Worm (Caenorhabditis elegans) whole organism, L4/young adult: ENCODE results near the gene flp-9.

Source experiments
- W03F9.2 ChIP-seq: fragments of 150-350 bp; optimal IDR thresholded peaks from 2 replicates; lab custom pipeline; 2014; ENCODE audit warnings: missing biosample characterization, missing genetic modification characterization
- him-1 ChIP-seq: sonication (generic microtip); optimal IDR thresholded peaks from 2 replicates; lab custom pipeline; 2016; ENCODE audit warnings: missing genotype, missing genetic modification reagents, missing genetic modification characterization, missing compliant biosample characterization

DNA sequence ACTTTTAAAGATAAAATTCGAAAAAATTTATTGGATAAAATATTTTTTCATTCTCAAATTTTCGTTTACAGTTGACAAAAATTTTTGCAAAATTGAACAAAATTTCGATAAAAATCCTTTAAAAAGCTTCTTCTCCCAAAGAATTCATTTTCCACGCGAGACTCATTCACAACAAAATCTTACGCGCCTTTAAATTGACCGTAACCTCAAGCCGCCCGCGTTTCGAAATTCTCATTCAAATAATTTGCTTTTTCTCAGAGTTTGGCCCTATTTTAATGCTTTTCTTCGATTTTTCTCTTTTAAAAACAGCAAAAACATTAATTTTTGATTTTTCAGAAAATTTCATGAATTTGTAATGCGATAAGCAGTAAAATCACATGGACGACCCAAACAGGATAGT, 48.2 kb upstream of the flp-9 start, which contains the start of gene F07C6.4:
- TF ChIP-seq W03F9.2 (tag; lab: Kevin White, UChicago) (no peak), him-1 (no peak)
